Worm (Caenorhabditis elegans) whole organism, mixed stage, embryonic: Measurements from ENCODE around the gene rha-2.

Experiments
- bed-3 ChIP-seq: fragments of 200-800 bp; sonication (Bioruptor generic); optimal IDR thresholded peaks from 3 replicates; lab custom pipeline; 2018; ENCODE audit warnings: mild to moderate bottlenecking, missing genetic modification characterization, moderate library complexity, missing compliant biosample characterization
- blmp-1 ChIP-seq: fragments of 150-350 bp; optimal IDR thresholded peaks from 2 replicates; lab custom pipeline; 2014; ENCODE audit warnings: missing biosample characterization, missing genetic modification characterization
- ceh-39 ChIP-seq: fragments of 150-350 bp; optimal IDR thresholded peaks from 2 replicates; lab custom pipeline; 2014; ENCODE audit warnings: missing biosample characterization, missing genetic modification characterization
- ceh-83 ChIP-seq: fragments of 200-800 bp; sonication (Bioruptor generic); optimal IDR thresholded peaks from 2 replicates; lab custom pipeline; 2018; ENCODE audit warnings: mild to moderate bottlenecking, missing genetic modification characterization, missing compliant biosample characterization
- ces-1 ChIP-seq: fragments of 150-350 bp; optimal IDR thresholded peaks from 2 replicates; lab custom pipeline; 2014; ENCODE audit warnings: missing biosample characterization, missing genetic modification reagents, missing genetic modification characterization
- cnd-1 ChIP-seq: fragments of 200-800 bp; sonication (Bioruptor generic); optimal IDR thresholded peaks from 2 replicates; lab custom pipeline; 2018; ENCODE audit warnings: mild to moderate bottlenecking, missing genetic modification characterization, missing compliant biosample characterization
- drap-1 ChIP-seq: fragments of 200-800 bp; sonication (Bioruptor generic); optimal IDR thresholded peaks from 3 replicates; lab custom pipeline; 2018; ENCODE audit warnings: mild to moderate bottlenecking, missing genetic modification characterization, missing compliant biosample characterization
- elt-1 ChIP-seq: sonication (generic microtip); optimal IDR thresholded peaks from 2 replicates; lab custom pipeline; 2017; ENCODE audit warnings: missing genetic modification characterization, mild to moderate bottlenecking, missing compliant biosample characterization, antibody characterized with exemption, moderate library complexity, borderline replicate concordance; ENCODE audit not compliant: insufficient read depth
- elt-3 ChIP-seq: fragments of 150-350 bp; optimal IDR thresholded peaks from 2 replicates; lab custom pipeline; 2014; ENCODE audit warnings: missing biosample characterization, missing genetic modification characterization
- ham-2 ChIP-seq: fragments of 200-800 bp; sonication (Bioruptor generic); optimal IDR thresholded peaks from 2 replicates; lab custom pipeline; 2018; ENCODE audit warnings: mild to moderate bottlenecking, missing genetic modification characterization, missing compliant biosample characterization
- hlh-1 ChIP-seq: fragments of 150-350 bp; optimal IDR thresholded peaks from 2 replicates; lab custom pipeline; 2014; ENCODE audit warnings: missing biosample characterization, missing genetic modification reagents, missing genetic modification characterization
- lin-13 ChIP-seq: fragments of 150-350 bp; optimal IDR thresholded peaks from 2 replicates; lab custom pipeline; 2014; ENCODE audit warnings: missing biosample characterization, missing genetic modification characterization
- lin-32 ChIP-seq: fragments of 200-800 bp; sonication (Bioruptor generic); optimal IDR thresholded peaks from 2 replicates; lab custom pipeline; 2018; ENCODE audit warnings: mild to moderate bottlenecking, missing genetic modification characterization, missing compliant biosample characterization
- lsy-2 ChIP-seq: fragments of 150-350 bp; optimal IDR thresholded peaks from 2 replicates; lab custom pipeline; 2014; ENCODE audit warnings: missing biosample characterization, missing genetic modification characterization
- mab-5 ChIP-seq: fragments of 150-350 bp; optimal IDR thresholded peaks from 2 replicates; lab custom pipeline; 2014; ENCODE audit warnings: missing biosample characterization, missing genetic modification characterization
- mep-1 ChIP-seq: fragments of 150-350 bp; optimal IDR thresholded peaks from 2 replicates; lab custom pipeline; 2017; ENCODE audit warnings: missing biosample characterization, missing genetic modification reagents, missing genetic modification characterization, inconsistent platforms
- nhr-12 ChIP-seq: fragments of 150-350 bp; optimal IDR thresholded peaks from 2 replicates; lab custom pipeline; 2014; ENCODE audit warnings: missing biosample characterization, missing genetic modification characterization
- nhr-2 ChIP-seq: fragments of 150-350 bp; optimal IDR thresholded peaks from 2 replicates; lab custom pipeline; 2014; ENCODE audit warnings: missing biosample characterization, missing genetic modification characterization
- nhr-237 ChIP-seq: fragments of 150-350 bp; optimal IDR thresholded peaks from 2 replicates; lab custom pipeline; 2014; ENCODE audit warnings: missing biosample characterization, missing genetic modification characterization
- nhr-28 ChIP-seq: fragments of 150-350 bp; optimal IDR thresholded peaks from 2 replicates; lab custom pipeline; 2014; ENCODE audit warnings: missing biosample characterization, missing genetic modification characterization
- pha-4 ChIP-seq: fragments of 150-350 bp; optimal IDR thresholded peaks from 2 replicates; lab custom pipeline; 2018; ENCODE audit warnings: missing biosample characterization, missing genetic modification reagents, missing genetic modification characterization
- snpc-4 ChIP-seq: fragments of 150-350 bp; optimal IDR thresholded peaks from 2 replicates; lab custom pipeline; 2014; ENCODE audit warnings: missing biosample characterization, missing genetic modification characterization
- sptf-1 ChIP-seq: sonication (generic microtip); optimal IDR thresholded peaks from 2 replicates; lab custom pipeline; 2017; ENCODE audit warnings: mild to moderate bottlenecking, missing genetic modification characterization, moderate library complexity, missing compliant biosample characterization
- tbx-8 ChIP-seq: fragments of 200-800 bp; sonication (Bioruptor generic); optimal IDR thresholded peaks from 2 replicates; lab custom pipeline; 2018; ENCODE audit warnings: mild to moderate bottlenecking, missing genetic modification characterization, moderate library complexity, missing compliant biosample characterization
- unc-120 ChIP-seq: sonication (generic microtip); optimal IDR thresholded peaks from 2 replicates; lab custom pipeline; 2017; ENCODE audit warnings: missing genetic modification characterization, missing compliant biosample characterization; ENCODE audit not compliant: poor library complexity, severe bottlenecking
- unc-39 ChIP-seq: fragments of 150-350 bp; optimal IDR thresholded peaks from 2 replicates; lab custom pipeline; 2014; ENCODE audit warnings: missing biosample characterization, missing genetic modification characterization
- zip-8 ChIP-seq: fragments of 150-350 bp; optimal IDR thresholded peaks from 2 replicates; lab custom pipeline; 2014; ENCODE audit warnings: missing biosample characterization, missing genetic modification characterization
- ztf-11 ChIP-seq: fragments of 150-350 bp; optimal IDR thresholded peaks from 2 replicates; lab custom pipeline; 2014; ENCODE audit warnings: missing biosample characterization, missing genetic modification characterization

Gene rha-2

ce11 chrIII:8646021-8646420, 31.7 kb upstream of the rha-2 start:
- TF ChIP-seq unc-39 (tag; lab: Kevin White, UChicago): no peak
- TF ChIP-seq, all 35 proteins: peak for 0

DNA sequence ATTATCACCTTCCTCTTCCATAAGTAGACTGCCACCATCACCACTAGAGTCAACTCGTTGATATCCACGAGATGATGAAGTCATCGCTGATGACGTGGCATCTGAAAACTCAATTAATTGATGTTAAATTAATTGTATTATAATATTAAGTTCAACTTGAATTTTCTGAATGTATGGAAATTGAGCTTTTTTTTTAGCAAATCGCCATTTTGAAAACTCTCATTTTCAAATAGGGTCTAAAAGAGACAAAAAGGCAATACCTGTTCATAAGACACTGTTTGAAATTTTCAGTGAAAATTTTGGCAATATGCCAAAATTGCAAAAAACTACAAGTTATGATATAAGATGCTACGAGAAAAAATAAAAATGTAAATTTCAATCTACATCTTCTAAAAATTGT, 29.3 kb upstream of the rha-2 start, which contains the start of gene twk-7:
Gene twk-7 (minus strand): TSS at position 101 of the 400 bp plus-strand sequence.
- TF ChIP-seq snpc-4 (tag; lab: Kevin White, UChicago) (no peak), nhr-237 (no peak), ztf-11 (no peak), nhr-28 (tag; lab: Kevin White, UChicago) (no peak), tbx-8 (GFP tag; lab: Kevin White, UChicago) (no peak), sptf-1 (tag; lab: Kevin White, UChicago) (no peak), bed-3 (GFP tag; lab: Kevin White, UChicago) (no peak), ceh-83 (GFP tag; lab: Kevin White, UChicago) (no peak), nhr-12 (tag; lab: Kevin White, UChicago) (no peak), elt-1 (tag; lab: Kevin White, UChicago) (no peak), lin-13 (tag; lab: Kevin White, UChicago) (no peak), pha-4 (no peak), elt-3 (no peak)

DNA sequence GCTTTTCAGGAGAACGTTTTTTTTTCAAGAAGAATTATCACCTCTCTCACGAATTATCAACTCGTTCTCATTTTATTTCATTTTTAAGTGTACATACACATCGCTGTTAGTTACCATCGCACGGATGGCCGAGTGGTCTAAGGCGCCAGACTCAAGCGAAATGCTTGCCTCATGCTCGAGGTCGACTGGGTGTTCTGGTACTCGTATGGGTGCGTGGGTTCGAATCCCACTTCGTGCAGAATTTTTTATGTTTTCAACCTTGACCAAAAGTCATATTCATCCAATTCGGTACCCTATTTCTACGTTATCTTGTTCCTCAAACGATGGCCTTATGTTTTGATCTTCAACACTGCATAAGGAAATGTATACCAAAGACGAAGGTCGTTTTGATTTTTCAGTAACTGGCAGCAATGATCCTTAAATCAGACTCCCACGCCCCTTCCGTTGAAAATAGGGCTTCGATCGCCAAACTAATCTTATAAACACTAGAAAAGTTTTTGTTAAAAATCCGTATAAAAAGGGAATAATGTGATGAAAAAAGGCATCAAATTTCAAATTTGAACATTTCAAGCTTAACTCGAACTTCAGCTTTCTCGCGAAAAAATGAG, 24.9 kb upstream of the rha-2 start, which contains the start of gene fip-1:
Gene fip-1 (plus strand): TSS at position 558 of the 608 bp plus-strand sequence.
- no peak for TF ChIP-seq nhr-12 (tag; lab: Kevin White, UChicago)

DNA sequence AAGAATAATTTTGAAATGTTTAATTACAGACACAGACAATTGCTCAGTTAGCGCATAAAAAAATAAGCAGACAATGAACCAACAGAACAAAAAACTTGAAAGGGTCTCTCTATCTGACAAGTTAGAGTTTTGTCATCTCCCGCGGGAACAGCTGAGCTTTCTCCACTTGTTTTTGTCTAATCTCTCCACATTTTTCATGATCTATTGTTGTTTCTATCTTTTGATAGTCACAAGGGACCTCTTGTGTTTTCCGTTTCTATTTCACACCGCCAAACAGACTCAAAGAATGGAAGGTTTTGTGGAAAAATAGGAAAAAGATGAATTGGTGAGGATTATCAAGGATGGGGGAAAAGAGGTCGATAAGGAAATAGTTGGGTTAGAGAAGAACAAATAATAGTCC, 22.4 kb upstream of the rha-2 start:
- TF ChIP-seq ham-2 (GFP tag; lab: Kevin White, UChicago) (no peak), hlh-1 (peak; percentile 63)

DNA sequence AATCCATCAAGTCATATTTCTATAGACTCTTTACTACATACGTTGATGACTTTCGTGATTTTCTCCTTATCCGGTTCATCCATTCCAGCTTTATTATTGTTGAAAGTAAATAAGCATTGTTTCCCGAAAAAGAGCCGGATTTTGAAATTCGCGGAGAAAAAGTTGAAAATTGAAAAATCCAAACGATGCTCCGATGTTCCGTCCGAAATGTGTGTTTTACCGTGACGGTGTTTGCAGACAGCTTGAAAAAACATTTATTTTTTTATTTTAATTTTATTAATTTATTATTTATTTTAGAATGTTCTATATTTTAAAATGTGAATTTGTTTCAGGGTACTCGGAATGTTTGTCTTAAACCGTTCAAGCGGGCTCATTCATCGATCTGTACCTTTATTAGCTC, 16.5 kb upstream of the rha-2 start, which contains the start of gene dnj-10:
Gene dnj-10 (plus strand): TSS at position 333 of the 400 bp plus-strand sequence.
- peak; percentile 3 for TF ChIP-seq nhr-2 (tag; lab: Kevin White, UChicago)
- peak; percentile 57 for TF ChIP-seq mep-1 (tag; lab: Kevin White, UChicago)
- peak; percentile 3 for TF ChIP-seq nhr-237
- no peak for TF ChIP-seq blmp-1
- TF ChIP-seq ces-1 (GFP tag; lab: Kevin White, UChicago): peak; percentile 82
- peak; percentile 65 for TF ChIP-seq lsy-2 (tag; lab: Kevin White, UChicago)

DNA sequence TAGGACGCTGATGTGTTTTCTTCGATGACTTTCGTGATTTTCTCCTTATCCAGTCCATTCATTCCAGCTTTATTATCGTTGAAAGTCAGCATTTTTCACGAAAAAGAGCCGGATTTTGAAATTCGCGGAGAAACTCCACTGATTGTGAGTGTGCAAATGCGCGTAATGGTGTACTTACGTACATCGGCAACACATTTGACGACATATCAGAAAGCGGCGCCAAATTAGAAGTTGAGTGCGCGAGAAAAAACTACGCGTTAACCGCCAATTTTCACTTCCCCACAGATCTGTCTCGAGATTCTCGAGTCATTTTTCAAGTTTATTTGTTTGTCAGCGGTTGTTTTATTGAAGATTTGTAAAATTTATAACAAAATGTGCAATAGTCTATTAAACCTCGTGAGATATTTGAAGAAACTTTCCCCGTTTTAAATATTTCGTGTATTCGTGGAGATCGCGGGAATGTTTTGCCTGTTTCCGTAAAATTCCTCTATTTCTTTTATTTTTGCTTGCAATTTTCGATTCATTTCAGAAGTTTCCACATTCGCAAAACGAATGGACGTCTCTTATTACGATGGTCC, 14.1 kb upstream of the rha-2 start, which contains the start of the genes polk-1 and gpr-1:
Gene polk-1 (minus strand): TSS at position 186 of the 578 bp plus-strand sequence.
Gene gpr-1 (plus strand): TSS at position 528 of the 578 bp plus-strand sequence.
- peak; percentile 34 for TF ChIP-seq lsy-2 (tag; lab: Kevin White, UChicago)
- TF ChIP-seq ces-1 (GFP tag; lab: Kevin White, UChicago): peak; percentile 16
- peak; percentile 23 for TF ChIP-seq mep-1 (tag; lab: Kevin White, UChicago)
- TF ChIP-seq unc-39 (tag; lab: Kevin White, UChicago): no peak

DNA sequence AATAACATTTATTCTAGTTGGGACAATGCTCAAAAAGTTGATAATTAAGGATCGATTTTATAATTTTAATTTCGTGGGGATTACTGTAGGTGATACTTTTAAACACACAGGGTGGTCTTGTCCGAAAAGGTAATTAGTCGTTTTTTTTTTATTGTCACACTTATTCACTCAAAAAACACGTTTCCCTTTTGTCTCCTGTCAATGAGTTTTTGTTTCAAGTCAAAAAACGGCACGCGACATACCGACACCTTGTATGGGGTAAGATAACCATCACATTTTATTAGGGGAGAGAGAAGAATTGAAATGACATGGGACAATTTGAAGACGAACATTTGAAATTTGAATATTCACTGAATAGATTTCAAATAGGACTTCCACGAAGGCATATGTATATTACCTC, 10.8 kb upstream of the rha-2 start:
- TF ChIP-seq mep-1 (tag; lab: Kevin White, UChicago) (no peak), hlh-1 (no peak), zip-8 (tag; lab: Kevin White, UChicago) (no peak), drap-1 (GFP tag; lab: Kevin White, UChicago) (no peak), unc-39 (tag; lab: Kevin White, UChicago) (no peak), ceh-39 (no peak), unc-120 (no peak), lin-13 (tag; lab: Kevin White, UChicago) (no peak), mab-5 (no peak), lin-32 (no peak), cnd-1 (tag; lab: Kevin White, UChicago) (no peak)
